Worm (Caenorhabditis elegans) whole organism, mixed stage, embryonic: ENCODE results near the gene ZC518.8.
A peak's percentile ranks its signal among the peaks of the same experiment; 100 is the strongest.

Source experiments
- elt-3 ChIP-seq: fragments of 150-350 bp; optimal IDR thresholded peaks from 2 replicates; lab custom pipeline; 2014; ENCODE audit warnings: missing biosample characterization, missing genetic modification characterization
- snpc-4 ChIP-seq: fragments of 150-350 bp; optimal IDR thresholded peaks from 2 replicates; lab custom pipeline; 2014; ENCODE audit warnings: missing biosample characterization, missing genetic modification characterization
- ztf-11 ChIP-seq: fragments of 150-350 bp; optimal IDR thresholded peaks from 2 replicates; lab custom pipeline; 2014; ENCODE audit warnings: missing biosample characterization, missing genetic modification characterization

DNA sequence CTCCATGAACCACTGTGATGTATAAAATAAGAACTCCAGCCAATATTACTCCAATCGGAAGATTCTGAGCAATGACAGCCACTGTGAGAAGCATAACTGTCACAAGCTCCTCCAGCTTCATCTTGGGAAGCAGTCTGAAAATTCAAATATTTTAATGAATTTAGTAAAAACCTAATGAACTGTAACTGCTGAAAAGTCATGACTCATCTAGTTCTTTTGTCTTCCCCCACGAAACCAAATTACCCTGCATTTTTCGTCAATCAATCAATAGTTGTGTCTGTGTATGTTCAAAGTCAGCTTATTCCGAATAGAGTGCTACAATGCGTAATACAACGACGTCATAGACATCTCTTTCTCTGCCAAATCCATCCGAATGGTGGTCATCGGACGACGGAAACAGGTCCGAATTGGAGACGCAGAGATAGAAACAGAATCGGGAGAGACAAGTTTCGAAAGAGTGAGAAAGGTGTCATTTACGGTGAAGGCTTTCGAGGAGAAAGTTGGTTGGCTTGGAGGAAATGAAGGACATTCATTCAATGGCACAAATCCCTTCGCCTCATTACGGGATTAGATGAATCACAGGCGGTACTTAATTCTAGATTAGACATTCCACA is 35.0 kb upstream of the ZC518.8 start:
- no peak for TF ChIP-seq snpc-4 (tag; lab: Kevin White, UChicago)
- no peak for TF ChIP-seq ztf-11 (tag; lab: Kevin White, UChicago)
- TF ChIP-seq elt-3, result peak; percentile 5
